Fruit fly (Drosophila melanogaster): ENCODE results near the gene CG12279.
"Not testable (repeated sequence)": the region's sequence is repeated elsewhere in the genome, so short reads cannot be mapped to it uniquely, and the experiment has no call there.

CG12279 gene

DNA sequence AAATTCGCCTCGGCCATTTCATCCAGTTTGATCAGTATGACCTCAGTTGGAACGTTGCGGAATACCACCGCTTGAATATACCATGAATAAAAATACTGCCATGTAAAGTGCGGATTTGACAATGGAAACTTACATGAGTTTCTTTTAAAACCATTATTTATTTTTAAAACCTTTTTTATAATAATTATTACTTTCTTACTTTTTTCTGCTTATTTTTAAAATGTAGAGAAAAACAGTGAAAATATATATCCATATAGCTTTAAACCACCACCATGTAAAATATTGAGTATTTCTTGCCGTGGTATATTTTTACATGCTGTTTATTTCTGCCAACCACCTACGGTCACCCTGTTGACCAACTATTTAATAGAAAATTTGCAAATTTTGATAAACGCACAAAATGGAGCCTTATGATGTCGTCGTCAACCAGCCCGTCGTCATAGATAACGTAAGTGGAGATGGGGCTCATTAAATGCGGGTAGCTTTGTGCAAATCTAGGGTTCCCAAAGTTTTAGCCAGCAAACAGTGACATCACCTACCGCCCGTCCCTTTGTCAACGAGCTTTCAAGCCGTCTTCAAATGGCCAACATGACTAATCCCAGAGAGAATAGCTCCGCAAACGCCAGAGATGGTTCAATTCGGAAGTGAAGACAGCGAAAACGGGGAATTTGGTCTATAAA is 13.3 kb upstream of the CG12279 start, which contains the start of gene Arp1:
Arp1 (plus strand) TSS at position 322 of the 680 bp plus-strand sequence.
- TF ChIP-seq insv (optimal IDR thresholded peaks at IDR 0.05) (no peak), psq (optimal IDR thresholded peaks at IDR 0.05) (no peak), h (optimal IDR thresholded peaks at IDR 0.05) (no peak), ttk (optimal IDR thresholded peaks at IDR 0.05) (no peak), Sin3A (optimal IDR thresholded peaks at IDR 0.05) (no peak), Myc (optimal IDR thresholded peaks at IDR 0.05) (no peak)

dm6 chr3R:12692497-12692896 is 12.4 kb upstream of the CG12279 start, which contains the start of gene CG31347:
Gene CG31347 (minus strand): TSS chr3R:12692597.
- TF ChIP-seq insv (optimal IDR thresholded peaks at IDR 0.05) (no peak), Sin3A (optimal IDR thresholded peaks at IDR 0.05) (no peak), Myc (optimal IDR thresholded peaks at IDR 0.05) (no peak)

DNA sequence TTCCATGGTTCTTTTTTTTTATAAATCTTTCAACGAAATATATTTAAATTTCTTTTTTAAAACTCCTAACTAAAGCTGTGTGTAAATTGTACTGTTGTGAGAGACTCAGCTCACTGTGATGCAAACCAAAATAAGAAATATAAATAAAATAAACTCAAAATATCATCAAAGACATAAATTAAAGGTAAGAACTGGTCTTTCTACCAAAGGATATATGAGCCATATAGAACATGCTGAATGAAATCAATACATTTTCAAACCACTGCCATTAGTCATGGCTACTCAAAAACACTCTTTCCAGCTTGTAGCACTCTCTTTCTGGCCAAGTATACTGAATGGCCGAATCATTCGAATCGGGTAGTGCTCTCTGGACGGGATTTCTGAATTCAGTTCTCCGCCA is 10.2 kb upstream of the CG12279 start, which contains the start of the genes CG14391 and NijC:
CG14391 (minus strand) TSS at position 101 of the 400 bp plus-strand sequence.
NijC (plus strand) TSS at position 388 of the 400 bp plus-strand sequence.
- no peak for TF ChIP-seq h (optimal IDR thresholded peaks at IDR 0.05)
- TF ChIP-seq Sin3A (optimal IDR thresholded peaks at IDR 0.05) = no peak
- no peak for TF ChIP-seq Myc (optimal IDR thresholded peaks at IDR 0.05)
- no peak for TF ChIP-seq psq (optimal IDR thresholded peaks at IDR 0.05)
- TF ChIP-seq insv (optimal IDR thresholded peaks at IDR 0.05) = no peak

- no peak for TF ChIP-seq h (optimal IDR thresholded peaks at IDR 0.05)
- TF ChIP-seq Sin3A (optimal IDR thresholded peaks at IDR 0.05) = no peak
- no peak for TF ChIP-seq ttk (optimal IDR thresholded peaks at IDR 0.05)
- TF ChIP-seq psq (optimal IDR thresholded peaks at IDR 0.05) = no peak
- no peak for TF ChIP-seq Myc (optimal IDR thresholded peaks at IDR 0.05)
- TF ChIP-seq insv (optimal IDR thresholded peaks at IDR 0.05) = no peak
These were observed 7.9 kb upstream of the CG12279 start, which contains the start of gene Past1 for dm6 chr3R:12697022-12697421. Gene Past1 (plus strand): TSS chr3R:12697322.

dm6 chr3R:12697571-12698039 is 7.3 kb upstream of the CG12279 start:
- TF ChIP-seq insv (optimal IDR thresholded peaks at IDR 0.05) (no peak), h (optimal IDR thresholded peaks at IDR 0.05) (no peak), psq (optimal IDR thresholded peaks at IDR 0.05) (no peak), Myc (optimal IDR thresholded peaks at IDR 0.05) (no peak), Sin3A (optimal IDR thresholded peaks at IDR 0.05) (no peak), ttk (optimal IDR thresholded peaks at IDR 0.05) (no peak)

- TF ChIP-seq h (optimal IDR thresholded peaks at IDR 0.05) (no peak), Sin3A (optimal IDR thresholded peaks at IDR 0.05) (no peak), insv (optimal IDR thresholded peaks at IDR 0.05) (no peak), ttk (optimal IDR thresholded peaks at IDR 0.05) (peak; percentile 66)
These were observed 6.5 kb upstream of the CG12279 start for dm6 chr3R:12698363-12698762.

DNA sequence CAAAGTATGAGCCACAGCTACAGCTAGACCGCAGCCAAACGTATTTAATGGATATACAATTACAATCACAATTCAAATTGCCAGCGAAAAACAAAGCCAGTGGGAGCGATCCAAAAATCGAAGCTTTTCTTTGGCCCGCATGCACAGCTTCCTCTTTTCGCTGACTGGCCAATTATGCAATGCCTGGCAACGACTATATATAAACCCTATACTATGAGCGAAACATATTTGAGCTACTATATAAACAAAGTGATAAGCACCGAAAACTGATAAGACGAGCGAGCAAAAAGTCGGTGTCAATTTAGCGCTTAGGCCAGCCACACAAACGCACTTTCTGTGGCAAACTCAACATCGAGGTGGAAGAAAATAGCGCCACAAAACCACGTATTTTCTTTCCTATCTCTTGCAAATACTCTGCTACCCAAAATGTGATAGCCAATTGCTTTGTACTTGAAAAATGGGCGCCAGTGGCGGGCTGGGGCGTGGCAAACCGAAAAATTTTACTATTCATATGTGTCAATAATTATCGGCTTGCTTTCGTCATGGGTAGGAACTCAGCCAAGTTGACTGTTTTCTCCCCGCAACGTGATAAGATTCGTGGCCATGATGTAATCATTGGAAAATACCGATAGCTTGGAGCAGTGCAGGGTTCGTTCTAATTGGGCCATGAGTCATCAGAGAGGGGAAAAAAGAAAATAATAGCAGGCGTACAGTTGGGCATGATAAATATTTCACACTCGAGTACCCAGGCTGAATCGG is 5.1 kb upstream of the CG12279 start:
- TF ChIP-seq Myc (optimal IDR thresholded peaks at IDR 0.05) (no peak), insv (optimal IDR thresholded peaks at IDR 0.05) (no peak), Sin3A (optimal IDR thresholded peaks at IDR 0.05) (no peak), psq (optimal IDR thresholded peaks at IDR 0.05) (no peak), ttk (optimal IDR thresholded peaks at IDR 0.05) (no peak), h (optimal IDR thresholded peaks at IDR 0.05) (no peak)

DNA sequence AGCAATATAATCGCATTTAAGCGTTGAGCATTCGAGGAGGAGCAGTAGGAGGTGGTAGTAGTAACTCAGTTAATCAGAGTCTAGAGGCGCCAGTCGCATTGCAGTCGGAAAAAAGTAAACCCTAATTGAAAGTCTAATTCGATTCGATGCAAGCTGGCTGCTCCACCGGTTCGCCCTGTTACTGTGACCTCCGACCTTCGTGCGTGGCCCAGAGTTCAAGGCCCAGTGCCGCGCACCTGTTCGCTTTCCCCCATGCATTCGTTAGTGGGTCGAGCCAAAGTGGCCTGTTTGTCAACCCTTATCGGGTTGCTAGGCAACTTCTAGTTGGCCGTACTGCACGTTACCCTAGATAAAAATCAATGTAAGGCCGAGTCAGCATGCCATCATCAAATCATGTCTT is 4.4 kb upstream of the CG12279 start:
- TF ChIP-seq ttk (optimal IDR thresholded peaks at IDR 0.05) = no peak
- no peak for TF ChIP-seq insv (optimal IDR thresholded peaks at IDR 0.05)
- no peak for TF ChIP-seq h (optimal IDR thresholded peaks at IDR 0.05)

DNA sequence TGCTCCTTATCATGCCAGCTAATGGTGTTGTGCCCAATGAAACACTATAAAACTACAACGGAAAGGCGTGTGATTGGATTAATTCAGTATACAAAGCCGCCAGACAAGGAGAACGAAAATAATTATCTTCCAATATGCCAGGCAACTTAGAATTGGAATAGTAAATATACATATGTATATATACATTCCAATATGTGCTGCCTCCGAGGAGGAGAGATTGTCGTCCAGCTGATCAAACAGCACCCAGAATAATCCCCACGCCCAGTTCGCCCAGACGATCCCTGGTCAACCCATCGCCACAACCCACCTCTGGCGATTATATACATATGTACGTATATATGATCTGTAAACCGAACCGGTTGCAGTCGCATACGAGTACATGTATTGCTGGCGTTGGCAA is 3.6 kb upstream of the CG12279 start:
- TF ChIP-seq insv (optimal IDR thresholded peaks at IDR 0.05) (no peak), Myc (optimal IDR thresholded peaks at IDR 0.05) (no peak), ttk (optimal IDR thresholded peaks at IDR 0.05) (no peak), Sin3A (optimal IDR thresholded peaks at IDR 0.05) (no peak), psq (optimal IDR thresholded peaks at IDR 0.05) (no peak)

dm6 chr3R:12701994-12702494 is 2.9 kb upstream of the CG12279 start:
- TF ChIP-seq psq (optimal IDR thresholded peaks at IDR 0.05) (no peak), ttk (optimal IDR thresholded peaks at IDR 0.05) (no peak), h (optimal IDR thresholded peaks at IDR 0.05) (no peak), Sin3A (optimal IDR thresholded peaks at IDR 0.05) (no peak), Myc (optimal IDR thresholded peaks at IDR 0.05) (no peak), insv (optimal IDR thresholded peaks at IDR 0.05) (no peak)

DNA sequence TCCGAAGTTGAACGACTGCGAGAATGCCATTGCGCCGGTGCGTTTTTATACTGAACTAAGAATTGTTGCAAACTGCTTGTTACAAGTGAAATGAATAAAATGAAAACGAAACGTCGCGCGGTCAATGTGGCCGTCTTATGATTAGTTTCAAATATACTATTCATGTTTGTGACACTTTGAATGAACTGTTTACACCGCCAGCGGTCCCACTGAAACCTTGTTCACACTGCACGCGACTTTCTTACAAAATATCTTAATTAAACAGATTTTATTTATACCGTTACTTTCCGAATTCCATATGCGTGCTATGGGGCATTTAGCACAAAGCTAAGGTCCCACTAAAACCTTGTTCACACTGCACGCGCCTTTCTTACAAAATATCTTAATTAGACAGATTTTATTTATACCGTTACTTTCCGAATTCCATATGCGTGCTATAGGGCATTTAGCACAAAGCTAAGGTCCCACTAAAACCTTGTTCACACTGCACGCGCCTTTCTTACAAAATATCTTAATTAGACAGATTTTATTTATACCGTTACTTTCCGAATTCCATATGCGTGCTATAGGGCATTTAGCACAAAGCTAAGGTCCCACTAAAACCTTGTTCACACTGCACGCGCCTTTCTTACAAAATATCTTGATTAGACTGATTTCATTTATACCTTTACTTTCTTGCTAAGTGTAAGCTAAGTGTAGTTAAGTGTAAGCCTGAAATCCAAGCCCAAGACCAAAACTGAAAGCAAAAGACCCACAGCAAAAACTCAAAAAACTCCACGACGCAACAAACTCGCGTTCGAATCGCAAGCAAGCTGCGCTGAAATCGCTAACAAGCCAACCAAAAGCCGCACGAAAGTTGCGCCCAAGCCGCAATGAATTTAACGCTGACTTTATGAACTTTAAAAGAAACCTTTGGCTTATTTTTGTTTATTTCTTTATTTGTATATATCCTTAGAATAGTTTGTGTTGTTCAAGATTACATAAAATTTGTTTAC is 7.6 kb downstream of the CG12279 start, which contains the start of gene PolQ:
PolQ (minus strand) TSS at position 122 of the 995 bp plus-strand sequence.
- not testable (repeated sequence) for TF ChIP-seq insv, Sin3A, h (optimal IDR thresholded peaks at IDR 0.05)
